Worm (Caenorhabditis elegans): Measurements from ENCODE around the gene gpla-1.
A peak's percentile ranks its signal among the peaks of the same experiment; 100 is the strongest.

DNA sequence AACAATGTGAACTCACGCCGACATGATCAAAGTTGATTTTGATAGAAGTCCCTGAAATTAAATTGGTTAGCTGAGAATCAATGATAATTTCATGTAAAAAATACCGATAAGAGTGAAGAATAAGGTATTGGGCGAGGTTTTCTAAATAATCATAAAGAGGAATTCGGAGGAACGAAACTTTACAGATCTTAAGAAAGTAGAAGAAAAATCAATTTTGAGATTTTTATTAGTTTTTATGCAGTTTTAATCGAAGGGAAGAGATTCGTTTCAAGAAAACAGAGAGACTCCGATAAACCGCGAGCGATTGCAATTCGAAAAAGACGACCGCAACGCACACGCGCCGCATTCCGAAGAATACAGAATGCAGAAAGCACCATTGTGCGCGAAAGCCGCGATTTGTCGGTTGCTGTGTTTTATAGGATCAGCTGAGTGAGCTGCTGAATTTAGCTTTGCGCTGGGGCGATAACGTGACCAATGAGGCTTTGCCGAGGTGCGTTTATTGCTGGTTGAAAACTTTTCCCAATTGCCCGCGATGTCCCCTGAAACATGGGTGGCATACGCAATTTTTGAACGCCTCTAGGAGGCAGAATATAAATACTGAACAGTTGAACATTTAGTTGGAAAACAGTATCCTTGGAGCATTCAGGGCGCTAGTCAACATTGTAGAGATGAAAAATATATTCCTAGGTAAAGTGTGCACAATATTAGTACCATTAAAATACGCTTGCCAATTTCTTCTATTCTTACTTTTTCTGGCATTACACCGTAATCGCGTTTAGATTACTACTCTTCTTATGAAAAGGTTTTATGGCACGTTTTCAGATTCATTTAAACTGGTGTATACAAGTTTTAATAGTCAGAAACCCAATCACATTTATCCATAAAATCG, 42.3 kb upstream of the gpla-1 start, which contains the start of gene snr-4:
- TF ChIP-seq ztf-29 (GFP tag; IDR thresholded peaks at IDR 0.05): peak; percentile 94
- peak; percentile 87 for TF ChIP-seq flt-1 (GFP tag; IDR thresholded peaks at IDR 0.05)
- no peak for TF ChIP-seq klf-2 (GFP tag; conservative IDR thresholded peaks at IDR 0.05)

All from whole organism, midembryonic.